Fruit fly (Drosophila melanogaster): ENCODE results near the gene CG9147.

The CG9147 gene

DNA sequence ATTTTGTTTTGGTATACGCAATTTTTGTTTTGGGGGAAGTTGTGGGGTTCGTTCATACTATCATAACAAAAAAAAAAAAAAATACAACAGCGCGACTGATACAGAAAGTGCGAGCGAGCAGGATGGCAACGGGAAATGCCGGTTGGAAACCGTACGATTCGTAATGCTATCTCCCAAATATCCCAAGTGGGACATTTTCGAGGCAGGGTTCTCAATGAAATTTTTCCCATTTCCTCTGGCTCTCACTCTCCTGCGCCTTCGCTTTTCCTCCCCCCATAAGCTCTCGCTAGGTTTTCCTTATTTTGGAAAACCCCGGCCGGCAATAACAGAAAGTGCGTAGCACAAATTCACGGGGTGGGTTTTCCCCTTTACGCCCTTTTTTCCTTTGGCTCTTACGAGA lies 26.5 kb downstream of the CG9147 start:
- peak; percentile 34 for TF ChIP-seq CG17359 (tag; optimal IDR thresholded peaks at IDR 0.05)
- TF ChIP-seq CG10431 (GFP tag; optimal IDR thresholded peaks at IDR 0.05) = peak; percentile 34
- TF ChIP-seq Trl (optimal IDR thresholded peaks at IDR 0.05) = peak in 1 of 2 experiments; percentile 11
- no peak for TF ChIP-seq Trl (GFP tag; optimal IDR thresholded peaks at IDR 0.05)
- peak; percentile 15; the same call in 1 of the 2 replicates for TF ChIP-seq Adf1 (GFP tag; IDR thresholded peaks at IDR 0.05)
- TF ChIP-seq crol (GFP tag; IDR thresholded peaks at IDR 0.05) = peak; percentile 31; the same call in 1 of the 2 replicates
- 0 out of 4 replicates have a peak, but pooled peaks have one; percentile 48 for TF ChIP-seq chinmo (GFP tag; IDR thresholded peaks at IDR 0.05; ENCODE audit: partially characterized antibody)
- TF ChIP-seq prd (optimal IDR thresholded peaks at IDR 0.05) = no peak
- no peak for TF ChIP-seq prd (GFP tag; IDR thresholded peaks at IDR 0.05)
- TF ChIP-seq sqz (GFP tag; optimal IDR thresholded peaks at IDR 0.05) = peak; percentile 93
- peak; percentile 58 for TF ChIP-seq CG5180 (GFP tag; optimal IDR thresholded peaks at IDR 0.05)
- TF ChIP-seq CG2889 (GFP tag; IDR thresholded peaks at IDR 0.05) = no peak
- TF ChIP-seq stc (GFP tag; IDR thresholded peaks at IDR 0.05) = no peak
- peak; percentile 23 for TF ChIP-seq scrt (GFP tag; optimal IDR thresholded peaks at IDR 0.05)
- no peak for TF ChIP-seq peb (GFP tag; IDR thresholded peaks at IDR 0.05)
- TF ChIP-seq CG13894 (tag; optimal IDR thresholded peaks at IDR 0.05) = peak; percentile 98
- TF ChIP-seq Mrtf (GFP tag; IDR thresholded peaks at IDR 0.05) = no peak
- TF ChIP-seq kni (GFP tag; optimal IDR thresholded peaks at IDR 0.05) = peak; percentile 65
- TF ChIP-seq CG34376 (GFP tag; optimal IDR thresholded peaks at IDR 0.05) = peak; percentile 34
- no peak for TF ChIP-seq NFAT (GFP tag; IDR thresholded peaks at IDR 0.05)
- TF ChIP-seq Deaf1 (tag; optimal IDR thresholded peaks at IDR 0.05) = peak; percentile 9
- TF ChIP-seq CG18619 (GFP tag; optimal IDR thresholded peaks at IDR 0.05) = no peak
- TF ChIP-seq lab (GFP tag; optimal IDR thresholded peaks at IDR 0.05) = peak; percentile 20
- TF ChIP-seq CG10543 (GFP tag; optimal IDR thresholded peaks at IDR 0.05) = peak; percentile 12
- peak; percentile 26 for TF ChIP-seq CG13624 (GFP tag; optimal IDR thresholded peaks at IDR 0.05)
- TF ChIP-seq CG12104 (GFP tag; optimal IDR thresholded peaks at IDR 0.05) = no peak
- TF ChIP-seq Ets65A (GFP tag) = no peak
- TF ChIP-seq Ada2b (GFP tag; IDR thresholded peaks at IDR 0.05) = no peak
- peak; percentile 98 for TF ChIP-seq pros (GFP tag; optimal IDR thresholded peaks at IDR 0.05)
- TF ChIP-seq gce (GFP tag; IDR thresholded peaks at IDR 0.05) = 0 out of 3 replicates have a peak, but pooled peaks have one; percentile 40
- no peak for TF ChIP-seq emc (GFP tag; optimal IDR thresholded peaks at IDR 0.05)
- peak; percentile 62 for TF ChIP-seq abd-A (tag; optimal IDR thresholded peaks at IDR 0.05)
- peak; percentile 42 for TF ChIP-seq Fer1 (GFP tag; optimal IDR thresholded peaks at IDR 0.05)
- TF ChIP-seq CG32772 (GFP tag; IDR thresholded peaks at IDR 0.05) = 0 out of 2 replicates have a peak, but pooled peaks have one; percentile 24
- peak; percentile 39 for TF ChIP-seq nerfin-1 (tag; optimal IDR thresholded peaks at IDR 0.05)
- 0 out of 2 replicates have a peak, but pooled peaks have one; percentile 14 for TF ChIP-seq vvl (GFP tag; IDR thresholded peaks at IDR 0.05)
- peak; percentile 73; the same call in 2 of the 3 replicates for TF ChIP-seq z (GFP tag; IDR thresholded peaks at IDR 0.05)
- no peak for TF ChIP-seq sc (optimal IDR thresholded peaks at IDR 0.05)
- TF ChIP-seq sc (GFP tag; optimal IDR thresholded peaks at IDR 0.05) = no peak
- peak; percentile 12 for TF ChIP-seq CG33557 (GFP tag; optimal IDR thresholded peaks at IDR 0.05)
- peak; percentile 11 for TF ChIP-seq gsb-n (tag; optimal IDR thresholded peaks at IDR 0.05)
- TF ChIP-seq chn (GFP tag; optimal IDR thresholded peaks at IDR 0.05) = no peak
- TF ChIP-seq CG12155 (GFP tag; optimal IDR thresholded peaks at IDR 0.05) = no peak
- TF ChIP-seq chm (GFP tag; IDR thresholded peaks at IDR 0.05) = peak; percentile 57
- TF ChIP-seq CG32767 (GFP tag; IDR thresholded peaks at IDR 0.05) = peak; percentile 65; the same call in 1 of the 2 replicates
- TF ChIP-seq CG34422 (GFP tag; IDR thresholded peaks at IDR 0.05) = 0 out of 3 replicates have a peak, but pooled peaks have one; percentile 50
- TF ChIP-seq Ets97D (GFP tag; optimal IDR thresholded peaks at IDR 0.05) = peak; percentile 59
- TF ChIP-seq ci (GFP tag; IDR thresholded peaks at IDR 0.05) = peak; percentile 36; the same call in 1 of the 3 replicates
- no peak for TF ChIP-seq slp2 (GFP tag; optimal IDR thresholded peaks at IDR 0.05)
- TF ChIP-seq Rx (GFP tag; IDR thresholded peaks at IDR 0.05) = no peak
- peak; percentile 64 for TF ChIP-seq phol (tag; optimal IDR thresholded peaks at IDR 0.05)
- no peak for TF ChIP-seq zfh2 (GFP tag; optimal IDR thresholded peaks at IDR 0.05)

Data from whole organism, embryonic.